Worm (Caenorhabditis elegans) whole organism, late embryonic: ENCODE data around the gene adt-2.

Experiments used
- C08G9.2 ChIP-seq: sonication (generic microtip); optimal IDR thresholded peaks from 2 replicates; lab custom pipeline; 2016; ENCODE audit warnings: mild to moderate bottlenecking, missing genetic modification characterization, moderate library complexity, missing compliant biosample characterization
- C38D4.7 ChIP-seq: fragments of 200-800 bp; sonication (Bioruptor generic); optimal IDR thresholded peaks from 2 replicates; lab custom pipeline; 2018; ENCODE audit warnings: mild to moderate bottlenecking, missing genetic modification characterization, moderate library complexity, missing compliant biosample characterization
- F13H6.1 ChIP-seq: sonication (generic microtip); optimal IDR thresholded peaks from 2 replicates; lab custom pipeline; 2016; ENCODE audit warnings: missing genetic modification characterization, missing compliant biosample characterization
- K02D7.2 ChIP-seq: sonication (generic microtip); optimal IDR thresholded peaks from 2 replicates; lab custom pipeline; 2017; ENCODE audit warnings: mild to moderate bottlenecking, missing genetic modification characterization, missing compliant biosample characterization
- K09A11.1 ChIP-seq: sonication (generic microtip); optimal IDR thresholded peaks from 2 replicates; lab custom pipeline; 2017; ENCODE audit warnings: antibody characterized with exemption, mild to moderate bottlenecking, missing genetic modification characterization, missing compliant biosample characterization; ENCODE audit not compliant: insufficient read depth
- T23F11.4 ChIP-seq: fragments of 200-800 bp; sonication (Bioruptor generic); optimal IDR thresholded peaks from 2 replicates; lab custom pipeline; 2018; ENCODE audit warnings: mild to moderate bottlenecking, missing genetic modification characterization, missing compliant biosample characterization
- ceh-14 ChIP-seq: sonication (generic microtip); optimal IDR thresholded peaks from 2 replicates; lab custom pipeline; 2016; ENCODE audit warnings: missing genotype, missing genetic modification characterization, missing compliant biosample characterization
- ceh-18 ChIP-seq: sonication (generic microtip); optimal IDR thresholded peaks from 2 replicates; lab custom pipeline; 2016; ENCODE audit warnings: missing genetic modification characterization, missing compliant biosample characterization
- ceh-22 ChIP-seq: sonication (generic microtip); optimal IDR thresholded peaks from 2 replicates; lab custom pipeline; 2017; ENCODE audit warnings: missing biosample characterization, missing genetic modification characterization
- ceh-30 ChIP-seq: fragments of 150-350 bp; optimal IDR thresholded peaks from 2 replicates; lab custom pipeline; 2014; ENCODE audit warnings: missing biosample characterization, missing genetic modification characterization
- ceh-31 ChIP-seq: sonication (generic microtip); optimal IDR thresholded peaks from 2 replicates; lab custom pipeline; 2016; ENCODE audit warnings: missing genetic modification characterization, missing compliant biosample characterization
- ceh-34 ChIP-seq: sonication (generic microtip); optimal IDR thresholded peaks from 2 replicates; lab custom pipeline; 2016; ENCODE audit warnings: mild to moderate bottlenecking, missing genetic modification characterization, missing compliant biosample characterization
- ceh-45 ChIP-seq: fragments of 200-800 bp; sonication (Bioruptor generic); IDR thresholded peaks from 2 replicates; pipeline ENCODE4 v1.3.6; 2022; ENCODE audit warnings: missing genetic modification reagents, missing genetic modification characterization, missing compliant biosample characterization
- ceh-9 ChIP-seq: sonication (generic microtip); optimal IDR thresholded peaks from 2 replicates; lab custom pipeline; 2016; ENCODE audit warnings: mild to moderate bottlenecking, missing genetic modification characterization, inconsistent platforms, missing compliant biosample characterization
- che-1 ChIP-seq: sonication (generic microtip); optimal IDR thresholded peaks from 2 replicates; lab custom pipeline; 2016; ENCODE audit warnings: mild to moderate bottlenecking, missing genetic modification characterization, missing compliant biosample characterization
- dmd-4 ChIP-seq: sonication (generic microtip); optimal IDR thresholded peaks from 2 replicates; lab custom pipeline; 2016; ENCODE audit warnings: borderline replicate concordance, missing genetic modification characterization, missing compliant biosample characterization
- elt-2 ChIP-seq: sonication (generic microtip); optimal IDR thresholded peaks from 2 replicates; lab custom pipeline; 2016; ENCODE audit warnings: missing genetic modification reagents, missing genetic modification characterization, missing compliant biosample characterization
- fkh-10 ChIP-seq: fragments of 150-350 bp; optimal IDR thresholded peaks from 2 replicates; lab custom pipeline; 2014; ENCODE audit warnings: missing biosample characterization, missing genetic modification reagents, missing genetic modification characterization
- fkh-6 ChIP-seq: sonication (generic microtip); optimal IDR thresholded peaks from 2 replicates; lab custom pipeline; 2016; ENCODE audit warnings: missing genetic modification characterization, missing compliant biosample characterization
- gmeb-2 ChIP-seq: sonication (generic microtip); optimal IDR thresholded peaks from 2 replicates; lab custom pipeline; 2016; ENCODE audit warnings: missing genetic modification characterization, inconsistent platforms, missing compliant biosample characterization
- hlh-13 ChIP-seq: fragments of 200-800 bp; sonication (Bioruptor generic); optimal IDR thresholded peaks from 2 replicates; lab custom pipeline; 2018; ENCODE audit warnings: mild to moderate bottlenecking, missing genetic modification characterization, missing compliant biosample characterization
- hlh-15 ChIP-seq: sonication (generic microtip); optimal IDR thresholded peaks from 2 replicates; lab custom pipeline; 2016; ENCODE audit warnings: missing genetic modification characterization, missing compliant biosample characterization
- hlh-30 ChIP-seq: sonication (generic microtip); optimal IDR thresholded peaks from 2 replicates; lab custom pipeline; 2017; ENCODE audit warnings: antibody characterized with exemption, missing genetic modification characterization, missing compliant biosample characterization; ENCODE audit not compliant: insufficient read depth
- hlh-6 ChIP-seq: sonication (generic microtip); optimal IDR thresholded peaks from 2 replicates; lab custom pipeline; 2016; ENCODE audit warnings: missing genotype, missing genetic modification characterization, missing compliant biosample characterization
- lim-6 ChIP-seq: sonication (generic microtip); optimal IDR thresholded peaks from 2 replicates; lab custom pipeline; 2016; ENCODE audit warnings: missing genetic modification characterization, missing compliant biosample characterization
- nhr-232 ChIP-seq: sonication (generic microtip); optimal IDR thresholded peaks from 2 replicates; lab custom pipeline; 2016; ENCODE audit warnings: missing genetic modification characterization, missing compliant biosample characterization
- npax-4 ChIP-seq: sonication (generic microtip); optimal IDR thresholded peaks from 2 replicates; lab custom pipeline; 2016; ENCODE audit warnings: missing genetic modification characterization, missing compliant biosample characterization
- pax-1 ChIP-seq: fragments of 150-350 bp; optimal IDR thresholded peaks from 2 replicates; lab custom pipeline; 2014; ENCODE audit warnings: missing biosample characterization, missing genetic modification characterization
- pha-2 ChIP-seq: sonication (generic microtip); optimal IDR thresholded peaks from 2 replicates; lab custom pipeline; 2017; ENCODE audit warnings: mild to moderate bottlenecking, missing genetic modification characterization, missing compliant biosample characterization
- pqm-1 ChIP-seq: sonication (generic microtip); optimal IDR thresholded peaks from 2 replicates; lab custom pipeline; 2016; ENCODE audit warnings: missing genetic modification characterization, missing compliant biosample characterization
- pros-1 ChIP-seq: fragments of 150-350 bp; optimal IDR thresholded peaks from 2 replicates; lab custom pipeline; 2014; ENCODE audit warnings: missing biosample characterization, missing genetic modification reagents, missing genetic modification characterization
- ref-2 ChIP-seq: sonication (generic microtip); optimal IDR thresholded peaks from 2 replicates; lab custom pipeline; 2016; ENCODE audit warnings: missing genetic modification characterization, missing compliant biosample characterization
- rnt-1 ChIP-seq: sonication (generic microtip); optimal IDR thresholded peaks from 2 replicates; lab custom pipeline; 2016; ENCODE audit warnings: missing genetic modification characterization, missing compliant biosample characterization
- sox-4 ChIP-seq: sonication (generic microtip); optimal IDR thresholded peaks from 2 replicates; lab custom pipeline; 2017; ENCODE audit warnings: mild to moderate bottlenecking, missing genetic modification characterization, inconsistent platforms, missing compliant biosample characterization
- syd-9 ChIP-seq: sonication (generic microtip); optimal IDR thresholded peaks from 2 replicates; lab custom pipeline; 2016; ENCODE audit warnings: mild to moderate bottlenecking, missing genetic modification characterization, moderate library complexity, missing compliant biosample characterization
- tbx-2 ChIP-seq: sonication (generic microtip); optimal IDR thresholded peaks from 2 replicates; lab custom pipeline; 2016; ENCODE audit warnings: missing genetic modification characterization, missing compliant biosample characterization
- tbx-7 ChIP-seq: sonication (generic microtip); optimal IDR thresholded peaks from 2 replicates; lab custom pipeline; 2016; ENCODE audit warnings: missing genotype, missing genetic modification characterization, missing compliant biosample characterization
- unc-3 ChIP-seq, 2 experiments: fragments of 200-800 bp in 1 of 2; sonication (Bioruptor generic) in 1 of 2; sonication (generic microtip) in 1 of 2; conservative IDR thresholded peaks in 1 of 2; optimal IDR thresholded peaks in 1 of 2; 2 replicates each; pipeline versions ENCODE4 v1.3.6 to Lab custom; 2016 to 2022; ENCODE audit warnings: missing compliant biosample characterization in 2 of 2, missing genetic modification characterization in 2 of 2, missing genetic modification reagents in 1 of 2
- unc-86 ChIP-seq: sonication (generic microtip); optimal IDR thresholded peaks from 2 replicates; lab custom pipeline; 2016; ENCODE audit warnings: missing genetic modification characterization, missing compliant biosample characterization
- zip-5 ChIP-seq: sonication (generic microtip); optimal IDR thresholded peaks from 2 replicates; lab custom pipeline; 2016; ENCODE audit warnings: missing genetic modification characterization, missing compliant biosample characterization

Gene adt-2

ce11 chrX:7553331-7553730, 32.7 kb upstream of the adt-2 start:
- TF ChIP-seq lim-6 (no peak), ceh-18 (no peak), ceh-45 (GFP tag; lab: Robert Waterston, UW) (no peak), ceh-14 (tag; lab: Kevin White, UChicago) (no peak), tbx-7 (no peak), hlh-30 (tag; lab: Kevin White, UChicago) (no peak), ceh-30 (tag; lab: Kevin White, UChicago) (no peak), che-1 (tag; lab: Kevin White, UChicago) (no peak), dmd-4 (tag; lab: Kevin White, UChicago) (no peak), nhr-232 (tag; lab: Kevin White, UChicago) (no peak), npax-4 (tag; lab: Kevin White, UChicago) (no peak), ceh-22 (tag; lab: Kevin White, UChicago) (no peak), T23F11.4 (GFP tag; lab: Kevin White, UChicago) (no peak), ceh-9 (tag; lab: Kevin White, UChicago) (no peak), pax-1 (tag; lab: Kevin White, UChicago) (no peak), sox-4 (tag; lab: Kevin White, UChicago) (no peak), syd-9 (tag; lab: Kevin White, UChicago) (no peak), hlh-15 (no peak), gmeb-2 (tag; lab: Kevin White, UChicago) (no peak), pros-1 (no peak)

- no peak for TF ChIP-seq fkh-10 (GFP tag; lab: Kevin White, UChicago)
- TF ChIP-seq, all 69 proteins: peak for 0
These were observed 31.7 kb upstream of the adt-2 start, which contains the start of gene F46C8.8 for ce11 chrX:7554326-7554725. TSS of gene F46C8.8 (minus strand) at chrX:7554426.

DNA sequence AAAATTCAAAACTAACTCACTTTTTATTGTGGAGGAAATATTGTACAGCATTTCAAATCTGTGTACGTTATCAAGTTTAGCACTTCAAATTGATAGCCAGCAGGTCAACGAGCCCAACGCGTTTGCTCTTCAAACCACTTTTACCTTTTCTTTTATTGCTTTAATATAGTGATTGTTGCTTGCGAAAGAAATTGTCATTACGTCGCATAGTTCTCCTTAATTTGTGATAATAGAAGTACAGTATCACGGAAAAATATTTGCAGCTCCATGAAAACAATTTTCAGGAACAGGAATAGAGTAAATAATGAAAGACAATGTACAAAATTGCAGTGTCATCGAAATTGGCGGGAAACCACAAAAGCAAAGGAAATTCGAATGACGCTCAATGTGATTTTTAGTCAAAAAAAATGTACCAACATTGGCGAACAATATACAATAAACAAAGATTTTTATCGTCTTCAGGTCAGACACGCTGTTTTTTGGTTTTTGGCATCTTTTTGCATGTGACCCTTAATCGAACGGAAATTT, 27.0 kb upstream of the adt-2 start, which contains the start of the genes PDB1.1 and F08C6.5:
Gene PDB1.1 (minus strand): TSS at position 158 of the 528 bp plus-strand sequence.
Gene F08C6.5 (plus strand): TSS at position 478 of the 528 bp plus-strand sequence.
- no peak for TF ChIP-seq K02D7.2
- TF ChIP-seq elt-2 (tag; lab: Kevin White, UChicago): peak; percentile 33

ce11 chrX:7561972-7562371, 24.0 kb upstream of the adt-2 start:
- no peak for TF ChIP-seq gmeb-2 (tag; lab: Kevin White, UChicago)
- TF ChIP-seq hlh-6 (tag; lab: Kevin White, UChicago): no peak
- no peak for TF ChIP-seq K09A11.1
- no peak for TF ChIP-seq pha-2 (tag; lab: Kevin White, UChicago)
- no peak for TF ChIP-seq ceh-34 (tag; lab: Kevin White, UChicago)
- TF ChIP-seq dmd-4 (tag; lab: Kevin White, UChicago): no peak
- TF ChIP-seq hlh-30 (tag; lab: Kevin White, UChicago): no peak
- no peak for TF ChIP-seq K02D7.2
- no peak for TF ChIP-seq fkh-10 (GFP tag; lab: Kevin White, UChicago)
- TF ChIP-seq, all 69 proteins: peak for 0

DNA sequence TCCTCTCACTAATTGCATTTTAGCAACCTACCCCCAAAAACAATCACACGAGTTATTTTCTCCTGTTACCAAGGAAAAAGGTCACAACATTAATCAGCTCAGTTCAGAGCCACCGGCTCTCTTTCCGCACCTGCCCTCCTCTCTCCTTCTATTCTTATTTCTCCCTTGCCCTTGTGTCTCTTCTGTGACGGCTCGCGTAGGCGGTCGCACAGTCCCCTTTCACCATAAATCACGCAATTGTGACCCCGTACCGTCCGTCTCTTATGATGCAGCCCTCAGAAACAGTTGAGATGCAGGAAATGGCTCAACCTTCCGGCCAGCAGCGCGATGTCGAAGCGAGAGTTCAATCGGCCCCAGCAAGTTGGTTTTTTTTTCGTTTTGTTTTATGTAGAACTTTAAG, 23.4 kb upstream of the adt-2 start, which contains the start of gene sto-1:
Gene sto-1 (plus strand): TSS at position 200 of the 400 bp plus-strand sequence.
- no peak for TF ChIP-seq gmeb-2 (tag; lab: Kevin White, UChicago)
- TF ChIP-seq pqm-1: no peak
- no peak for TF ChIP-seq ceh-30 (tag; lab: Kevin White, UChicago)
- peak; percentile 5 for TF ChIP-seq nhr-232 (tag; lab: Kevin White, UChicago)
- peak; percentile 37 for TF ChIP-seq fkh-6 (tag; lab: Kevin White, UChicago)
- no peak for TF ChIP-seq F13H6.1 (tag; lab: Kevin White, UChicago)
- no peak for TF ChIP-seq tbx-7
- TF ChIP-seq unc-86 (tag; lab: Kevin White, UChicago): no peak
- TF ChIP-seq ceh-22 (tag; lab: Kevin White, UChicago): no peak
- peak; percentile 59 for TF ChIP-seq hlh-6 (tag; lab: Kevin White, UChicago)
- TF ChIP-seq T23F11.4 (GFP tag; lab: Kevin White, UChicago): no peak
- no peak for TF ChIP-seq che-1 (tag; lab: Kevin White, UChicago)
- TF ChIP-seq hlh-13 (GFP tag; lab: Kevin White, UChicago): no peak
- TF ChIP-seq C38D4.7 (GFP tag; lab: Kevin White, UChicago): no peak
- TF ChIP-seq unc-3 (GFP tag; conservative IDR thresholded peaks at IDR 0.05; lab: Robert Waterston, UW): no peak
- no peak for TF ChIP-seq unc-3 (tag; optimal IDR thresholded peaks at IDR 0.05; lab: Kevin White, UChicago)
- peak; percentile 46 for TF ChIP-seq C08G9.2 (tag; lab: Kevin White, UChicago)
- TF ChIP-seq syd-9 (tag; lab: Kevin White, UChicago): no peak
- peak; percentile 38 for TF ChIP-seq ref-2
- TF ChIP-seq ceh-18: no peak
- no peak for TF ChIP-seq zip-5 (tag; lab: Kevin White, UChicago)
- no peak for TF ChIP-seq rnt-1 (tag; lab: Kevin White, UChicago)
- peak; percentile 4 for TF ChIP-seq ceh-31
- TF ChIP-seq fkh-10 (GFP tag; lab: Kevin White, UChicago): no peak
- no peak for TF ChIP-seq ceh-9 (tag; lab: Kevin White, UChicago)
- peak; percentile 12 for TF ChIP-seq tbx-2
- no peak for TF ChIP-seq hlh-30 (tag; lab: Kevin White, UChicago)
